Fruit fly (Drosophila melanogaster) whole organism, embryonic: ENCODE results near the gene wds.

Source experiments
- Atf-2 ChIP-seq: fragments of 200-800 bp; sonication (Bioruptor generic); optimal IDR thresholded peaks from 2 replicates; lab custom pipeline; 2016; ENCODE audit warnings: missing biosample characterization, missing genetic modification characterization
- Atf3 ChIP-seq: fragments of 200-800 bp; sonication (Bioruptor generic); optimal IDR thresholded peaks from 3 replicates; lab custom pipeline; 2016; ENCODE audit warnings: missing biosample characterization, missing genetic modification characterization
- Atf6 ChIP-seq: fragments of 200-800 bp; sonication (Bioruptor generic); IDR thresholded peaks from 2 replicates; pipeline ENCODE4 v1.3.6; 2022; ENCODE audit warnings: missing biosample characterization, missing genetic modification characterization
- B-H2 ChIP-seq: fragments of 200-800 bp; sonication (Bioruptor generic); optimal IDR thresholded peaks from 2 replicates; lab custom pipeline; 2018; ENCODE audit warnings: missing biosample characterization, mild to moderate bottlenecking, missing genetic modification characterization
- CG10147 ChIP-seq: fragments of 200-800 bp; sonication (Bioruptor generic); optimal IDR thresholded peaks from 2 replicates; lab custom pipeline; 2019; ENCODE audit warnings: missing biosample characterization, mild to moderate bottlenecking, missing genetic modification characterization, moderate library complexity
- CG10654 ChIP-seq: fragments of 200-800 bp; sonication (Bioruptor generic); optimal IDR thresholded peaks from 2 replicates; lab custom pipeline; 2016; ENCODE audit warnings: missing biosample characterization, missing genetic modification characterization
- CG10979 ChIP-seq: fragments of 200-800 bp; sonication (Bioruptor generic); optimal IDR thresholded peaks from 2 replicates; lab custom pipeline; 2018; ENCODE audit warnings: missing biosample characterization, mild to moderate bottlenecking, missing genetic modification characterization, moderate library complexity
- CG11093 ChIP-seq: fragments of 200-800 bp; sonication (Bioruptor generic); IDR thresholded peaks from 3 replicates; pipeline ENCODE4 v1.3.6; 2022; ENCODE audit warnings: missing biosample characterization, missing genetic modification characterization
- CG12071 ChIP-seq: fragments of 200-800 bp; sonication (Bioruptor generic); optimal IDR thresholded peaks from 3 replicates; lab custom pipeline; 2018; ENCODE audit warnings: missing biosample characterization, mild to moderate bottlenecking, missing genetic modification characterization
- CG12299 ChIP-seq: fragments of 200-800 bp; sonication (Bioruptor generic); optimal IDR thresholded peaks from 2 replicates; lab custom pipeline; 2018; ENCODE audit warnings: missing biosample characterization, mild to moderate bottlenecking, missing genetic modification characterization
- CG13123 ChIP-seq: fragments of 200-800 bp; sonication (Bioruptor generic); optimal IDR thresholded peaks from 2 replicates; lab custom pipeline; 2016; ENCODE audit warnings: missing biosample characterization, missing genetic modification characterization
- CG14860 ChIP-seq: fragments of 200-800 bp; sonication (Bioruptor generic); IDR thresholded peaks from 3 replicates; pipeline ENCODE4 v1.3.6; 2022; ENCODE audit warnings: missing biosample characterization, missing genetic modification characterization; ENCODE audit not compliant: partially characterized antibody
- CG17385 ChIP-seq: fragments of 200-800 bp; sonication (Bioruptor generic); optimal IDR thresholded peaks from 3 replicates; lab custom pipeline; 2018; ENCODE audit warnings: missing biosample characterization, mild to moderate bottlenecking, missing genetic modification characterization
- CG18619 ChIP-seq: fragments of 200-800 bp; sonication (Bioruptor generic); optimal IDR thresholded peaks from 3 replicates; lab custom pipeline; 2017; ENCODE audit warnings: missing biosample characterization, mild to moderate bottlenecking, missing genetic modification characterization
- CG18764 ChIP-seq: fragments of 200-800 bp; sonication (Bioruptor generic); optimal IDR thresholded peaks from 3 replicates; lab custom pipeline; 2016; ENCODE audit warnings: missing biosample characterization, missing genetic modification characterization
- CG2889 ChIP-seq: fragments of 200-800 bp; sonication (Bioruptor generic); IDR thresholded peaks from 3 replicates; pipeline ENCODE4 v1.3.6; 2022; ENCODE audit warnings: missing biosample characterization, missing genetic modification characterization
- CG34224 ChIP-seq: fragments of 200-800 bp; sonication (Bioruptor generic); IDR thresholded peaks from 3 replicates; pipeline ENCODE4 v1.3.6; 2022; ENCODE audit warnings: missing biosample characterization, missing genetic modification characterization; ENCODE audit not compliant: partially characterized antibody
- CG5180 ChIP-seq: fragments of 200-800 bp; sonication (Bioruptor generic); optimal IDR thresholded peaks from 3 replicates; lab custom pipeline; 2017; ENCODE audit warnings: missing biosample characterization, missing genetic modification characterization, mild to moderate bottlenecking, moderate library complexity, missing genetic modification reagents
- CG6683 ChIP-seq: fragments of 200-800 bp; sonication (Bioruptor generic); optimal IDR thresholded peaks from 2 replicates; lab custom pipeline; 2017; ENCODE audit warnings: missing biosample characterization, mild to moderate bottlenecking, missing genetic modification characterization, missing genetic modification reagents
- CG6689 ChIP-seq: fragments of 200-800 bp; sonication (Bioruptor generic); IDR thresholded peaks from 2 replicates; pipeline ENCODE4 v1.3.6; 2022; ENCODE audit warnings: missing biosample characterization, missing genetic modification characterization
- CG6813 ChIP-seq: fragments of 200-800 bp; sonication (Bioruptor generic); optimal IDR thresholded peaks from 2 replicates; lab custom pipeline; 2017; ENCODE audit warnings: missing biosample characterization, missing genetic modification characterization, mild to moderate bottlenecking, moderate library complexity, missing genetic modification reagents
- CG7556 ChIP-seq: fragments of 200-800 bp; sonication (Bioruptor generic); optimal IDR thresholded peaks from 2 replicates; lab custom pipeline; 2017; ENCODE audit warnings: missing biosample characterization, mild to moderate bottlenecking, missing genetic modification characterization
- CG7963 ChIP-seq: fragments of 200-800 bp; sonication (Bioruptor generic); IDR thresholded peaks from 3 replicates; pipeline ENCODE4 v1.3.6; 2022; ENCODE audit warnings: missing biosample characterization, missing genetic modification characterization; ENCODE audit not compliant: partially characterized antibody
- CG7987 ChIP-seq: fragments of 200-800 bp; sonication (Bioruptor generic); optimal IDR thresholded peaks from 2 replicates; lab custom pipeline; 2018; ENCODE audit warnings: missing biosample characterization, mild to moderate bottlenecking, missing genetic modification characterization, moderate library complexity
- CG8290 ChIP-seq, 3 experiments: fragments of 200-800 bp; sonication (Bioruptor generic); optimal IDR thresholded peaks; 2 replicates each; lab custom pipeline; 2016 to 2019; ENCODE audit warnings: missing biosample characterization in 3 of 3, missing genetic modification characterization in 3 of 3, mild to moderate bottlenecking in 2 of 3, moderate library complexity in 1 of 3
- CTCF ChIP-seq: fragments of 200-800 bp; sonication (Bioruptor generic); optimal IDR thresholded peaks from 2 replicates; lab custom pipeline; 2017; ENCODE audit warnings: missing biosample characterization, mild to moderate bottlenecking, missing genetic modification characterization, moderate library complexity
- D ChIP-seq, 2 experiments: fragments of 200-800 bp in 1 of 2; fragments of >200 bp in 1 of 2; sonication (Bioruptor generic) in 1 of 2; optimal IDR thresholded peaks; 2 replicates in 1 of 2; 3 replicates in 1 of 2; lab custom pipeline; 2017; ENCODE audit warnings: mild to moderate bottlenecking in 1 of 2, missing biosample characterization in 1 of 2, missing genetic modification characterization in 1 of 2, missing genetic modification reagents in 1 of 2
- D19B ChIP-seq: fragments of 200-800 bp; sonication (Bioruptor generic); optimal IDR thresholded peaks from 2 replicates; lab custom pipeline; 2017; ENCODE audit warnings: missing biosample characterization, mild to moderate bottlenecking, missing genetic modification characterization
- E2f1 ChIP-seq: fragments of 200-800 bp; sonication (Bioruptor generic); IDR thresholded peaks from 2 replicates; pipeline ENCODE4 v1.3.6; 2022; ENCODE audit warnings: missing biosample characterization, missing genetic modification characterization
- HmgZ ChIP-seq: fragments of 200-800 bp; sonication (Bioruptor generic); optimal IDR thresholded peaks from 2 replicates; lab custom pipeline; 2018; ENCODE audit warnings: missing biosample characterization, mild to moderate bottlenecking, missing genetic modification characterization
- Hmr ChIP-seq: fragments of 200-800 bp; sonication (Bioruptor generic); optimal IDR thresholded peaks from 3 replicates; lab custom pipeline; 2017; ENCODE audit warnings: mild to moderate bottlenecking, missing biosample characterization, missing genetic modification reagents, missing genetic modification characterization
- Mrtf ChIP-seq: fragments of 200-800 bp; sonication (Bioruptor generic); IDR thresholded peaks from 3 replicates; pipeline ENCODE4 v1.3.6; 2022; ENCODE audit warnings: missing biosample characterization, missing genetic modification characterization
- Poxn ChIP-seq: fragments of 200-800 bp; sonication (Bioruptor generic); IDR thresholded peaks from 2 replicates; pipeline ENCODE4 v1.3.6; 2022; ENCODE audit warnings: missing biosample characterization, missing genetic modification characterization
- Sry-β ChIP-seq: fragments of 200-800 bp; sonication (Bioruptor generic); optimal IDR thresholded peaks from 2 replicates; lab custom pipeline; 2018; ENCODE audit warnings: missing biosample characterization, mild to moderate bottlenecking, missing genetic modification characterization, moderate library complexity
- bbx ChIP-seq: fragments of 200-800 bp; sonication (Bioruptor generic); IDR thresholded peaks from 2 replicates; pipeline ENCODE4 v1.3.6; 2022; ENCODE audit warnings: missing biosample characterization, missing genetic modification characterization; ENCODE audit not compliant: partially characterized antibody
- caup ChIP-seq: fragments of 200-800 bp; sonication (Bioruptor generic); optimal IDR thresholded peaks from 3 replicates; lab custom pipeline; 2017; ENCODE audit warnings: missing biosample characterization, mild to moderate bottlenecking, missing genetic modification characterization, moderate library complexity; ENCODE audit not compliant: severe bottlenecking
- ems ChIP-seq: fragments of 200-800 bp; sonication (Bioruptor generic); optimal IDR thresholded peaks from 3 replicates; lab custom pipeline; 2016; ENCODE audit warnings: missing biosample characterization, missing genetic modification characterization
- gem ChIP-seq: fragments of 200-800 bp; sonication (Bioruptor generic); optimal IDR thresholded peaks from 2 replicates; lab custom pipeline; 2019; ENCODE audit warnings: missing biosample characterization, mild to moderate bottlenecking, missing genetic modification characterization, moderate library complexity
- grn ChIP-seq: fragments of 200-800 bp; sonication (Bioruptor generic); optimal IDR thresholded peaks from 3 replicates; lab custom pipeline; 2017; ENCODE audit warnings: missing biosample characterization, missing genetic modification characterization
- gsb ChIP-seq: fragments of 200-800 bp; sonication (Bioruptor generic); IDR thresholded peaks from 2 replicates; pipeline ENCODE4 v1.3.6; 2022; ENCODE audit warnings: missing biosample characterization, missing genetic modification characterization
- h ChIP-seq: fragments of >200 bp; optimal IDR thresholded peaks from 2 replicates; lab custom pipeline; 2017
- hb ChIP-seq: fragments of 200-800 bp; sonication (Bioruptor generic); IDR thresholded peaks from 3 replicates; pipeline ENCODE4 v1.3.6; 2022; ENCODE audit warnings: missing biosample characterization, missing genetic modification characterization; ENCODE audit not compliant: partially characterized antibody
- lbe ChIP-seq: fragments of 200-800 bp; sonication (Bioruptor generic); optimal IDR thresholded peaks from 2 replicates; lab custom pipeline; 2016; ENCODE audit warnings: missing biosample characterization, mild to moderate bottlenecking, missing genetic modification characterization
- nerfin-2 ChIP-seq: fragments of 200-800 bp; sonication (Bioruptor generic); IDR thresholded peaks from 2 replicates; pipeline ENCODE4 v1.3.6; 2022; ENCODE audit warnings: missing biosample characterization, missing genetic modification characterization; ENCODE audit not compliant: partially characterized antibody
- pros ChIP-seq: fragments of 200-800 bp; sonication (Bioruptor generic); optimal IDR thresholded peaks from 3 replicates; lab custom pipeline; 2019; ENCODE audit warnings: missing biosample characterization, mild to moderate bottlenecking, missing genetic modification characterization, moderate library complexity
- sd ChIP-seq: fragments of 200-800 bp; sonication (Bioruptor generic); optimal IDR thresholded peaks from 3 replicates; lab custom pipeline; 2018; ENCODE audit warnings: missing biosample characterization, mild to moderate bottlenecking, missing genetic modification characterization, moderate library complexity
- sim ChIP-seq: fragments of 200-800 bp; sonication (Bioruptor generic); IDR thresholded peaks from 2 replicates; pipeline ENCODE4 v1.3.6; 2022; ENCODE audit warnings: missing biosample characterization, missing genetic modification characterization
- tap ChIP-seq: fragments of 200-800 bp; optimal IDR thresholded peaks from 3 replicates; lab custom pipeline; 2019; ENCODE audit warnings: missing biosample characterization, mild to moderate bottlenecking, missing genetic modification characterization, moderate library complexity
- vfl ChIP-seq: fragments of 200-800 bp; sonication (Bioruptor generic); optimal IDR thresholded peaks from 2 replicates; lab custom pipeline; 2016; ENCODE audit warnings: missing biosample characterization, missing genetic modification characterization

Gene wds

DNA sequence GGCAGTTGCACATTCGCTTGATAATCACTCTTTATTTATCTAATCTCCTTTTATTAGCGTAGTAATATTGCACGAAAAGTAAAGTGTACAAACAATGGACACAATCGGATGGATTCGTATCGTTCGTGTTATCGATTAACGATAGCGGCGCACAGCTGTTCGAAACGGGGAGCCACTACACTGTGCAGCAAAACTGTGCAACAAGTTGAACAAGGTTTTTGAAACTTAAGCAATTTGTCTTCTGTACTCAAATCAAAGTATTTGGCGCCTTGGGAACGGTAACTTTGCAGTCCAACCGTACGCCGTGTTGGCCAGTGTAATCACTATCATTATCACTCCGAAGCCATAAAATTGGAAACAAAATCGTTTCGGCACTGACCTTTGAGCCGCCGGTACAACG, 33.9 kb downstream of the wds start, which contains the start of the genes Tsp3A and Seipin (continued):
- peak; percentile 77 for TF ChIP-seq D19B
- peak; percentile 79 for TF ChIP-seq CG10654
- peak; percentile 80 for TF ChIP-seq CG7556 (GFP tag; lab: Kevin White, UChicago)
- peak; percentile 39 for TF ChIP-seq CTCF (GFP tag; lab: Kevin White, UChicago)
- peak; percentile 84 for TF ChIP-seq CG7987 (GFP tag; lab: Kevin White, UChicago)
- TF ChIP-seq HmgZ (tag; lab: Kevin White, UChicago), result peak; percentile 88
- peak; percentile 47; the same call in 1 of the 2 replicates for TF ChIP-seq sim (GFP tag; lab: Robert Waterston, UW)
- TF ChIP-seq hb (GFP tag; lab: Robert Waterston, UW), result no peak; the same call in 2 of the 3 replicates
- TF ChIP-seq CG14860 (GFP tag; lab: Robert Waterston, UW), result no peak
- peak; percentile 35 for TF ChIP-seq CG8290 (GFP tag; optimal IDR thresholded peaks at IDR 0.05; lab: Kevin White, UChicago)
- peak in 1 of 2 experiments; percentile 98 for TF ChIP-seq CG8290 (tag; optimal IDR thresholded peaks at IDR 0.05; lab: Kevin White, UChicago)
- TF ChIP-seq h, result no peak
- peak; percentile 86 for TF ChIP-seq CG10147
- peak; percentile 41; the same call in 1 of the 2 replicates for TF ChIP-seq Poxn (GFP tag; lab: Robert Waterston, UW)
- TF ChIP-seq Sry-β (GFP tag; lab: Kevin White, UChicago), result no peak
- peak; percentile 89 for TF ChIP-seq caup
- peak; percentile 70 for TF ChIP-seq bbx (GFP tag; lab: Robert Waterston, UW)
- TF ChIP-seq gsb (GFP tag; lab: Robert Waterston, UW), result peak; percentile 85
- peak; percentile 63 for TF ChIP-seq CG34224 (GFP tag; lab: Robert Waterston, UW)
- no peak for TF ChIP-seq sd (tag; lab: Kevin White, UChicago)
- 0 out of 2 replicates have a peak, but pooled peaks have one; percentile 62 for TF ChIP-seq nerfin-2 (GFP tag; lab: Robert Waterston, UW)
- peak; percentile 70 for TF ChIP-seq CG10979 (tag; lab: Kevin White, UChicago)
- no peak for TF ChIP-seq CG17385 (GFP tag; lab: Kevin White, UChicago)
- peak; percentile 75 for TF ChIP-seq CG18619 (GFP tag; lab: Kevin White, UChicago)
- peak; percentile 86 for TF ChIP-seq grn
- TF ChIP-seq CG5180 (GFP tag; lab: Kevin White, UChicago), result no peak
- peak; percentile 89 for TF ChIP-seq Atf6 (GFP tag; lab: Robert Waterston, UW)
- TF ChIP-seq Atf-2 (GFP tag; lab: Kevin White, UChicago), result peak; percentile 64
- no peak for TF ChIP-seq CG18764 (GFP tag; lab: Kevin White, UChicago)
- peak; percentile 87 for TF ChIP-seq CG6689 (GFP tag; lab: Robert Waterston, UW)
- no peak for TF ChIP-seq lbe (GFP tag; lab: Kevin White, UChicago)
- TF ChIP-seq CG2889 (GFP tag; lab: Robert Waterston, UW), result peak; percentile 96
- no peak for TF ChIP-seq pros
- TF ChIP-seq CG12299 (tag; lab: Kevin White, UChicago), result peak; percentile 79
- no peak for TF ChIP-seq gem (tag; lab: Kevin White, UChicago)
- peak; percentile 91 for TF ChIP-seq Hmr
- TF ChIP-seq D (optimal IDR thresholded peaks at IDR 0.05; lab: Kevin White, UChicago), result no peak
- peak; percentile 66 for TF ChIP-seq D (GFP tag; optimal IDR thresholded peaks at IDR 0.05; lab: Kevin White, UChicago)
- peak; percentile 44 for TF ChIP-seq B-H2
- peak; percentile 71 for TF ChIP-seq CG6683 (GFP tag; lab: Kevin White, UChicago)
- TF ChIP-seq tap (tag; lab: Kevin White, UChicago), result no peak
- peak; percentile 88 for TF ChIP-seq E2f1
- peak; percentile 43; the same call in 2 of the 3 replicates for TF ChIP-seq CG7963 (GFP tag; lab: Robert Waterston, UW)
- peak; percentile 80 for TF ChIP-seq CG6813 (GFP tag; lab: Kevin White, UChicago)
- TF ChIP-seq vfl (GFP tag; lab: Kevin White, UChicago), result peak; percentile 54
- peak; percentile 76 for TF ChIP-seq ems (GFP tag; lab: Kevin White, UChicago)
- peak; percentile 87 for TF ChIP-seq Mrtf
- TF ChIP-seq CG13123, result peak; percentile 33
- peak; percentile 52 for TF ChIP-seq Atf3
- TF ChIP-seq CG11093, result peak; percentile 67; the same call in 1 of the 3 replicates
- TF ChIP-seq CG12071 (GFP tag; lab: Kevin White, UChicago), result peak; percentile 91
